Fruit fly (Drosophila melanogaster) whole organism, embryonic: Measurements from ENCODE around the gene mal.

Experiments used
- Adf1 ChIP-seq: fragments of 200-800 bp; sonication (Bioruptor generic); IDR thresholded peaks from 2 replicates; pipeline ENCODE4 v1.3.6; 2022; ENCODE audit warnings: missing biosample characterization, missing genetic modification characterization
- Antp ChIP-seq: fragments of 200-800 bp; sonication (Bioruptor generic); optimal IDR thresholded peaks from 3 replicates; lab custom pipeline; 2016; ENCODE audit warnings: missing biosample characterization, missing genetic modification characterization
- Atf3 ChIP-seq: fragments of 200-800 bp; sonication (Bioruptor generic); optimal IDR thresholded peaks from 3 replicates; lab custom pipeline; 2016; ENCODE audit warnings: missing biosample characterization, missing genetic modification characterization
- BEAF-32 ChIP-seq: fragments of 200-800 bp; sonication (Bioruptor generic); optimal IDR thresholded peaks from 3 replicates; lab custom pipeline; 2017; ENCODE audit warnings: missing biosample characterization, missing genetic modification characterization, mild to moderate bottlenecking, moderate library complexity, missing genetic modification reagents
- CG10267 ChIP-seq: fragments of 200-800 bp; sonication (Bioruptor generic); optimal IDR thresholded peaks from 2 replicates; lab custom pipeline; 2018; ENCODE audit warnings: missing biosample characterization, mild to moderate bottlenecking, missing genetic modification characterization, moderate library complexity
- CG13894 ChIP-seq: fragments of 200-800 bp; sonication (Bioruptor generic); optimal IDR thresholded peaks from 3 replicates; lab custom pipeline; 2018; ENCODE audit warnings: missing biosample characterization, mild to moderate bottlenecking, missing genetic modification characterization, moderate library complexity
- CG14667 ChIP-seq: fragments of 200-800 bp; sonication (Bioruptor generic); IDR thresholded peaks from 2 replicates; pipeline ENCODE4 v1.3.6; 2022; ENCODE audit warnings: missing biosample characterization, missing genetic modification characterization
- CG14710 ChIP-seq: fragments of 200-800 bp; sonication (Bioruptor generic); optimal IDR thresholded peaks from 3 replicates; lab custom pipeline; 2019; ENCODE audit warnings: missing biosample characterization, mild to moderate bottlenecking, missing genetic modification characterization, moderate library complexity
- CG16813 ChIP-seq: fragments of 200-800 bp; sonication (Bioruptor generic); IDR thresholded peaks from 3 replicates; pipeline ENCODE4 v1.3.6; 2022; ENCODE audit warnings: missing biosample characterization, missing genetic modification characterization; ENCODE audit not compliant: partially characterized antibody
- CG17612 ChIP-seq: fragments of 200-800 bp; sonication (Bioruptor generic); IDR thresholded peaks from 2 replicates; pipeline ENCODE4 v1.3.6; 2022; ENCODE audit warnings: missing biosample characterization, missing genetic modification characterization
- CG17802 ChIP-seq: fragments of 200-800 bp; sonication (Bioruptor generic); optimal IDR thresholded peaks from 2 replicates; lab custom pipeline; 2018; ENCODE audit warnings: missing biosample characterization, mild to moderate bottlenecking, missing genetic modification characterization, moderate library complexity
- CG18599 ChIP-seq: fragments of 200-800 bp; sonication (Bioruptor generic); optimal IDR thresholded peaks from 3 replicates; lab custom pipeline; 2017; ENCODE audit warnings: missing biosample characterization, missing genetic modification characterization, mild to moderate bottlenecking, moderate library complexity, missing genetic modification reagents
- CG2116 ChIP-seq: fragments of 200-800 bp; sonication (Bioruptor generic); optimal IDR thresholded peaks from 3 replicates; lab custom pipeline; 2018; ENCODE audit warnings: missing biosample characterization, mild to moderate bottlenecking, missing genetic modification characterization
- CG31388 ChIP-seq: fragments of 200-800 bp; sonication (Bioruptor generic); optimal IDR thresholded peaks from 2 replicates; lab custom pipeline; 2016; ENCODE audit warnings: missing biosample characterization, missing genetic modification characterization
- CG33557 ChIP-seq: fragments of 200-800 bp; sonication (Bioruptor generic); optimal IDR thresholded peaks from 2 replicates; lab custom pipeline; 2019; ENCODE audit warnings: missing biosample characterization, mild to moderate bottlenecking, missing genetic modification characterization, moderate library complexity
- CG4730 ChIP-seq: fragments of 200-800 bp; sonication (Bioruptor generic); IDR thresholded peaks from 2 replicates; pipeline ENCODE4 v1.3.6; 2022; ENCODE audit warnings: missing biosample characterization, missing genetic modification characterization
- CG5245 ChIP-seq: fragments of 200-800 bp; sonication (Bioruptor generic); optimal IDR thresholded peaks from 3 replicates; lab custom pipeline; 2016; ENCODE audit warnings: missing biosample characterization, missing genetic modification characterization
- CG6854 ChIP-seq: fragments of 200-800 bp; sonication (Bioruptor generic); optimal IDR thresholded peaks from 3 replicates; lab custom pipeline; 2017; ENCODE audit warnings: missing biosample characterization, mild to moderate bottlenecking, missing genetic modification characterization
- CG8290 ChIP-seq, 3 experiments: fragments of 200-800 bp; sonication (Bioruptor generic); optimal IDR thresholded peaks; 2 replicates each; lab custom pipeline; 2016 to 2019; ENCODE audit warnings: missing biosample characterization in 3 of 3, missing genetic modification characterization in 3 of 3, mild to moderate bottlenecking in 2 of 3, moderate library complexity in 1 of 3
- CG8359 ChIP-seq: fragments of 200-800 bp; sonication (Bioruptor generic); optimal IDR thresholded peaks from 2 replicates; lab custom pipeline; 2017; ENCODE audit warnings: missing biosample characterization, mild to moderate bottlenecking, missing genetic modification characterization, borderline replicate concordance
- CG8388 ChIP-seq: fragments of 200-800 bp; sonication (Bioruptor generic); optimal IDR thresholded peaks from 2 replicates; lab custom pipeline; 2019; ENCODE audit warnings: missing biosample characterization, mild to moderate bottlenecking, missing genetic modification characterization, moderate library complexity
- CG8765 ChIP-seq: fragments of 200-800 bp; sonication (Bioruptor generic); IDR thresholded peaks from 2 replicates; pipeline ENCODE4 v1.3.6; 2022; ENCODE audit warnings: missing biosample characterization, missing genetic modification characterization
- CG9817 ChIP-seq: fragments of 200-800 bp; sonication (Bioruptor generic); optimal IDR thresholded peaks from 2 replicates; lab custom pipeline; 2018; ENCODE audit warnings: missing biosample characterization, mild to moderate bottlenecking, missing genetic modification characterization, moderate library complexity
- CG9932 ChIP-seq: fragments of 200-800 bp; sonication (Bioruptor generic); IDR thresholded peaks from 2 replicates; pipeline ENCODE4 v1.3.6; 2022; ENCODE audit warnings: missing biosample characterization, missing genetic modification characterization
- CrebB ChIP-seq: fragments of 200-800 bp; sonication (Bioruptor generic); optimal IDR thresholded peaks from 3 replicates; lab custom pipeline; 2018; ENCODE audit warnings: missing biosample characterization, mild to moderate bottlenecking, missing genetic modification characterization
- Dref ChIP-seq: fragments of 200-800 bp; sonication (Bioruptor generic); IDR thresholded peaks from 2 replicates; pipeline ENCODE4 v1.3.6; 2022; ENCODE audit warnings: missing biosample characterization, missing genetic modification characterization
- Fer3 ChIP-seq: fragments of 200-800 bp; sonication (Bioruptor generic); optimal IDR thresholded peaks from 2 replicates; lab custom pipeline; 2018; ENCODE audit warnings: missing biosample characterization, mild to moderate bottlenecking, missing genetic modification characterization, moderate library complexity
- HLHmδ ChIP-seq: fragments of 200-800 bp; sonication (Bioruptor generic); optimal IDR thresholded peaks from 2 replicates; lab custom pipeline; 2018; ENCODE audit warnings: missing biosample characterization, mild to moderate bottlenecking, missing genetic modification characterization, moderate library complexity
- Sin3A ChIP-seq: fragments of >200 bp; optimal IDR thresholded peaks from 2 replicates; lab custom pipeline; 2018
- Sox100B ChIP-seq: fragments of 200-800 bp; sonication (Bioruptor generic); optimal IDR thresholded peaks from 3 replicates; lab custom pipeline; 2018; ENCODE audit warnings: missing biosample characterization, mild to moderate bottlenecking, missing genetic modification characterization
- ara ChIP-seq: fragments of 200-800 bp; sonication (Bioruptor generic); IDR thresholded peaks from 2 replicates; pipeline ENCODE4 v1.3.6; 2022; ENCODE audit warnings: missing biosample characterization, missing genetic modification characterization
- bigmax ChIP-seq: fragments of 200-800 bp; sonication (Bioruptor generic); optimal IDR thresholded peaks from 2 replicates; lab custom pipeline; 2018; ENCODE audit warnings: missing biosample characterization, mild to moderate bottlenecking, missing genetic modification characterization
- chm ChIP-seq: fragments of 200-800 bp; sonication (Bioruptor generic); IDR thresholded peaks from 2 replicates; pipeline ENCODE4 v1.3.6; 2022; ENCODE audit warnings: missing biosample characterization, missing genetic modification characterization
- disco-r ChIP-seq: fragments of 200-800 bp; sonication (Bioruptor generic); optimal IDR thresholded peaks from 2 replicates; lab custom pipeline; 2016; ENCODE audit warnings: missing biosample characterization, missing genetic modification characterization
- dpn ChIP-seq, 2 experiments: fragments of 200-800 bp; sonication (Bioruptor generic); optimal IDR thresholded peaks; 3 replicates each; lab custom pipeline; 2016; ENCODE audit warnings: missing biosample characterization in 2 of 2, missing genetic modification characterization in 2 of 2
- esg ChIP-seq: fragments of 200-800 bp; sonication (Bioruptor generic); conservative IDR thresholded peaks from 2 replicates; pipeline ENCODE4 v1.3.6; 2022; ENCODE audit warnings: missing biosample characterization, missing genetic modification characterization
- grn ChIP-seq: fragments of 200-800 bp; sonication (Bioruptor generic); optimal IDR thresholded peaks from 3 replicates; lab custom pipeline; 2017; ENCODE audit warnings: missing biosample characterization, missing genetic modification characterization
- lilli ChIP-seq: fragments of 200-800 bp; sonication (Bioruptor generic); optimal IDR thresholded peaks from 3 replicates; lab custom pipeline; 2016; ENCODE audit warnings: missing biosample characterization, missing genetic modification characterization
- mirr ChIP-seq: fragments of 200-800 bp; sonication (Bioruptor generic); optimal IDR thresholded peaks from 3 replicates; lab custom pipeline; 2018; ENCODE audit warnings: missing biosample characterization, mild to moderate bottlenecking, missing genetic modification characterization
- nmo ChIP-seq: fragments of 200-800 bp; sonication (Bioruptor generic); optimal IDR thresholded peaks from 2 replicates; lab custom pipeline; 2018; ENCODE audit warnings: missing biosample characterization, mild to moderate bottlenecking, missing genetic modification characterization, moderate library complexity
- pzg ChIP-seq: fragments of 200-800 bp; sonication (Bioruptor generic); optimal IDR thresholded peaks from 3 replicates; lab custom pipeline; 2018; ENCODE audit warnings: missing biosample characterization, mild to moderate bottlenecking, missing genetic modification characterization, moderate library complexity
- row ChIP-seq: fragments of 200-800 bp; sonication (Bioruptor generic); IDR thresholded peaks from 3 replicates; pipeline ENCODE4 v1.3.6; 2022; ENCODE audit warnings: missing biosample characterization, missing genetic modification characterization
- sna ChIP-seq: fragments of 200-800 bp; sonication (Bioruptor generic); IDR thresholded peaks from 2 replicates; pipeline ENCODE4 v1.3.6; 2022; ENCODE audit warnings: missing biosample characterization, missing genetic modification characterization; ENCODE audit not compliant: partially characterized antibody
- tin ChIP-seq: fragments of 200-800 bp; sonication (Bioruptor generic); optimal IDR thresholded peaks from 3 replicates; lab custom pipeline; 2016; ENCODE audit warnings: missing biosample characterization, missing genetic modification characterization
- tna ChIP-seq: fragments of 200-800 bp; sonication (Bioruptor generic); IDR thresholded peaks from 2 replicates; pipeline ENCODE4 v1.3.6; 2022; ENCODE audit warnings: missing biosample characterization, missing genetic modification characterization; ENCODE audit not compliant: partially characterized antibody
- twi ChIP-seq: fragments of 200-800 bp; optimal IDR thresholded peaks from 2 replicates; lab custom pipeline; 2019; ENCODE audit warnings: missing biosample characterization, mild to moderate bottlenecking, missing genetic modification characterization, moderate library complexity
- z ChIP-seq: fragments of 200-800 bp; sonication (Bioruptor generic); IDR thresholded peaks from 3 replicates; pipeline ENCODE4 v1.3.6; 2022; ENCODE audit warnings: missing biosample characterization, missing genetic modification characterization
- zfh1 ChIP-seq: fragments of 200-800 bp; sonication (Bioruptor generic); IDR thresholded peaks from 3 replicates; pipeline ENCODE4 v1.3.6; 2022; ENCODE audit warnings: missing biosample characterization, missing genetic modification characterization

Gene mal

DNA sequence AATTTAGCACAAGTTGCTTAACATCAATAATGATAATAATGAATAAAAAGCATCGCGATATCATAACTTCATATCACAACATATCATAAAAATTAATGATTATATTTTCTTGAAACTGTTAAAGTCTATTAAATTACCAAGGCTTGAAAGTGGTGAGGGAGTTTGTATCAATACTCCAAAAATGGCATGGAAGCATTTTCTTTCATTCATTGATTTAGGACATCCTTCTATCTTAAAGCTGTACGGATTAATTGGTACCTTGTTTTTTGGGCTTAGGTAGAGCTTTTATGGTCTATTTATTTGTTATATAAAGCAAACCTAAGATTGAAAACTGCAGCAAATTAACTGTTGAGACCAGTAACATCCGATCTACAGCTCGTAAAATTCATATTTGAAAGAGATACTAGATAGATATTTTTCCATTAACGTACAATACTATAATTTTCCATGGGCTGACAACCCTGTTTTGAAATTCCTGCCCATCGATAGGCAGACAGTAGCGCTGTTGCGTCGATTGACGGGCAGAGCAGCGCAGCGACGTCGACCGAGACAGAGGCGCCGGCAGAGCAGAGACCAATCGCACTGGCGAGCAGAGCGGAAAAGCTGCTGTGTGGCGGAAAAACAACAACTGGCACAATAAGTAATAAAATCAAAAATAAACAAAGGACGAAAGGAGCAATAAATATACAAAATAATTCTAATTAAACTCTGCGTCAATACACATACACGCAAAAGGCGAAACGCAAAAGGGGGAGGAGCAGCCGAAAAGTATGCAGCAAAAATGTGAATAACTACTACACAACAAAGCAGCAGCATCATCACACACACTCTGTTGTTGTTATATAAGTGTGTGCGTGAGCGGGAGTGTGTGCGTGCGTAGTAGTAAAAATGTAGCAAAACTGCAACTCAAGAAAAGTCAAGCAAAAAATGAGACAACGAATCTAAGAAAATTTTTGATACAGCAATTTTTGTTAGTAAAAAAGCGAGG lies 4.2 kb downstream of the mal start, which contains the start of gene CG1695 (continued):
- TF ChIP-seq CG17802 (no peak), Adf1 (GFP tag; lab: Robert Waterston, UW) (peak; percentile 97), CG6854 (GFP tag; lab: Kevin White, UChicago) (no peak), CG33557 (GFP tag; lab: Kevin White, UChicago) (no peak), ara (GFP tag; lab: Robert Waterston, UW) (no peak), CG5245 (GFP tag; lab: Kevin White, UChicago) (no peak), CG16813 (GFP tag; lab: Robert Waterston, UW) (no peak), sna (GFP tag; lab: Robert Waterston, UW) (0 out of 2 replicates have a peak, but pooled peaks have one; percentile 38), dpn (GFP tag; optimal IDR thresholded peaks at IDR 0.05; lab: Kevin White, UChicago) (peak in 1 of 2 experiments; percentile 0), mirr (GFP tag; lab: Kevin White, UChicago) (no peak), CG8388 (no peak), CG9817 (tag; lab: Kevin White, UChicago) (no peak), HLHmδ (GFP tag; lab: Kevin White, UChicago) (no peak), CG10267 (no peak), CG14667 (GFP tag; lab: Robert Waterston, UW) (no peak), CG13894 (no peak), chm (GFP tag; lab: Robert Waterston, UW) (no peak), tna (GFP tag; lab: Robert Waterston, UW) (no peak), CG18599 (peak; percentile 29), Sox100B (GFP tag; lab: Kevin White, UChicago) (peak; percentile 11), CrebB (tag; lab: Kevin White, UChicago) (no peak), nmo (GFP tag; lab: Kevin White, UChicago) (peak; percentile 28), row (GFP tag; lab: Robert Waterston, UW) (peak; percentile 60), Fer3 (tag; lab: Kevin White, UChicago) (no peak), CG2116 (GFP tag; lab: Kevin White, UChicago) (peak; percentile 29), Antp (no peak), grn (GFP tag; lab: Kevin White, UChicago) (no peak), CG8359 (GFP tag; lab: Kevin White, UChicago) (no peak), z (GFP tag; lab: Robert Waterston, UW) (no peak), CG14710 (tag; lab: Kevin White, UChicago) (peak; percentile 20), CG17612 (GFP tag; lab: Robert Waterston, UW) (no peak), Dref (GFP tag; lab: Robert Waterston, UW) (peak; percentile 59), CG8765 (GFP tag; lab: Robert Waterston, UW) (no peak), lilli (peak; percentile 47), twi (tag; lab: Kevin White, UChicago) (no peak), CG8290 (GFP tag; optimal IDR thresholded peaks at IDR 0.05; lab: Kevin White, UChicago) (no peak), CG8290 (tag; optimal IDR thresholded peaks at IDR 0.05; lab: Kevin White, UChicago) (peak in 1 of 2 experiments; percentile 51), CG9932 (GFP tag; lab: Robert Waterston, UW) (peak; percentile 23; the same call in 1 of the 2 replicates), CG4730 (GFP tag; lab: Robert Waterston, UW) (no peak), Sin3A (no peak), BEAF-32 (GFP tag; lab: Kevin White, UChicago) (peak; percentile 42), tin (GFP tag; lab: Kevin White, UChicago) (no peak), zfh1 (GFP tag; lab: Robert Waterston, UW) (no peak), pzg (GFP tag; lab: Kevin White, UChicago) (peak; percentile 23), bigmax (no peak), Atf3 (no peak), esg (no peak), disco-r (GFP tag; lab: Kevin White, UChicago) (no peak), CG31388 (GFP tag; lab: Kevin White, UChicago) (no peak)
